Worm (Caenorhabditis elegans) whole organism, L4 larva: ENCODE measurements around the gene F40F8.4.

Experiments used
- F10B5.3 ChIP-seq: sonication (generic microtip); optimal IDR thresholded peaks from 2 replicates; lab custom pipeline; 2016; ENCODE audit warnings: mild to moderate bottlenecking, missing genetic modification characterization, missing compliant biosample characterization
- F49E8.2 ChIP-seq: sonication (generic microtip); optimal IDR thresholded peaks from 2 replicates; lab custom pipeline; 2016; ENCODE audit warnings: missing compliant biosample characterization, mild to moderate bottlenecking, missing genetic modification characterization, borderline replicate concordance
- R02D3.7 ChIP-seq: fragments of 150-350 bp; sonication (generic microtip); optimal IDR thresholded peaks from 3 replicates; lab custom pipeline; 2014; ENCODE audit warnings: missing biosample characterization, missing genetic modification characterization
- T20F7.1 ChIP-seq: fragments of 200-800 bp; sonication (Bioruptor generic); optimal IDR thresholded peaks from 2 replicates; lab custom pipeline; 2018; ENCODE audit warnings: mild to moderate bottlenecking, missing genetic modification characterization, missing compliant biosample characterization
- T26A8.4 ChIP-seq: fragments of 200-800 bp; sonication (Bioruptor generic); IDR thresholded peaks from 2 replicates; pipeline ENCODE4 v1.3.6; 2022; ENCODE audit warnings: missing genetic modification characterization, missing compliant biosample characterization
- Y48G9A.11 ChIP-seq: fragments of 200-800 bp; sonication (Bioruptor generic); IDR thresholded peaks from 2 replicates; pipeline ENCODE4 v1.3.6; 2022; ENCODE audit warnings: missing genetic modification reagents, missing genetic modification characterization, missing compliant biosample characterization
- aha-1 ChIP-seq: fragments of 150-350 bp; peaks from one replicate; lab custom pipeline; 2014; ENCODE audit warnings: missing biosample characterization, missing genetic modification characterization
- aly-2 ChIP-seq: sonication (generic microtip); optimal IDR thresholded peaks from 2 replicates; lab custom pipeline; 2018; ENCODE audit warnings: missing biosample characterization, missing genetic modification characterization
- ceh-32 ChIP-seq: sonication (generic microtip); optimal IDR thresholded peaks from 2 replicates; lab custom pipeline; 2016; ENCODE audit warnings: mild to moderate bottlenecking, missing genetic modification characterization, missing compliant biosample characterization; ENCODE audit not compliant: poor library complexity
- ceh-62 ChIP-seq: sonication (generic microtip); optimal IDR thresholded peaks from 2 replicates; lab custom pipeline; 2017; ENCODE audit warnings: missing biosample characterization, missing genetic modification characterization
- ceh-82 ChIP-seq: sonication (generic microtip); optimal IDR thresholded peaks from 2 replicates; lab custom pipeline; 2017; ENCODE audit warnings: missing biosample characterization, missing genetic modification characterization
- cey-2 ChIP-seq: sonication (generic microtip); optimal IDR thresholded peaks from 3 replicates; lab custom pipeline; 2017; ENCODE audit warnings: missing genetic modification characterization, mild to moderate bottlenecking, missing compliant biosample characterization, antibody characterized with exemption, borderline replicate concordance; ENCODE audit not compliant: insufficient read depth
- daf-16 ChIP-seq, 3 experiments: sonication (generic microtip); optimal IDR thresholded peaks; 2 replicates each; lab custom pipeline; 2016 to 2017; ENCODE audit warnings: missing genetic modification characterization in 3 of 3, missing genetic modification reagents in 3 of 3, mild to moderate bottlenecking in 2 of 3, missing compliant biosample characterization in 2 of 3, missing biosample characterization in 1 of 3, moderate library complexity in 1 of 3
- daf-19 ChIP-seq: fragments of 200-800 bp; sonication (Bioruptor generic); conservative IDR thresholded peaks from 2 replicates; pipeline ENCODE4 v1.3.6; 2022; ENCODE audit warnings: missing genetic modification characterization, missing compliant biosample characterization
- dmd-8 ChIP-seq: fragments of 200-800 bp; sonication (Bioruptor generic); IDR thresholded peaks from 2 replicates; pipeline ENCODE4 v1.3.6; 2022; ENCODE audit warnings: missing genetic modification characterization, missing compliant biosample characterization
- dmd-9 ChIP-seq: fragments of 200-800 bp; sonication (Bioruptor generic); IDR thresholded peaks from 2 replicates; pipeline ENCODE4 v1.3.6; 2022; ENCODE audit warnings: missing genetic modification reagents, missing genetic modification characterization, missing compliant biosample characterization
- dve-1 ChIP-seq: sonication (generic microtip); optimal IDR thresholded peaks from 2 replicates; lab custom pipeline; 2017; ENCODE audit warnings: antibody characterized with exemption, mild to moderate bottlenecking, missing genetic modification characterization, missing compliant biosample characterization; ENCODE audit not compliant: insufficient read depth
- fos-1 ChIP-seq: fragments of 150-350 bp; optimal IDR thresholded peaks from 2 replicates; lab custom pipeline; 2014; ENCODE audit warnings: missing biosample characterization, missing genetic modification characterization
- hif-1 ChIP-seq, 2 experiments: sonication (generic microtip); optimal IDR thresholded peaks; 2 replicates each; lab custom pipeline; 2016 to 2017; ENCODE audit warnings: missing compliant biosample characterization in 2 of 2, missing genetic modification characterization in 2 of 2, missing genetic modification reagents in 2 of 2, missing genotype in 2 of 2, mild to moderate bottlenecking in 1 of 2
- hlh-11 ChIP-seq: fragments of 200-800 bp; sonication (Bioruptor generic); optimal IDR thresholded peaks from 2 replicates; lab custom pipeline; 2018; ENCODE audit warnings: mild to moderate bottlenecking, missing genetic modification characterization, missing compliant biosample characterization
- hlh-30 ChIP-seq: sonication (generic microtip); optimal IDR thresholded peaks from 2 replicates; lab custom pipeline; 2017; ENCODE audit warnings: antibody characterized with exemption, mild to moderate bottlenecking, missing genetic modification characterization, missing compliant biosample characterization; ENCODE audit not compliant: insufficient read depth
- jun-1 ChIP-seq: fragments of 150-350 bp; optimal IDR thresholded peaks from 2 replicates; lab custom pipeline; 2014; ENCODE audit warnings: missing biosample characterization, missing genetic modification reagents, missing genetic modification characterization
- lin-1 ChIP-seq: fragments of 200-800 bp; sonication (Bioruptor generic); IDR thresholded peaks from 2 replicates; pipeline ENCODE4 v1.3.6; 2022; ENCODE audit warnings: missing genetic modification reagents, missing genetic modification characterization, missing compliant biosample characterization
- lin-13 ChIP-seq: fragments of 150-350 bp; optimal IDR thresholded peaks from 2 replicates; lab custom pipeline; 2014; ENCODE audit warnings: missing biosample characterization, missing genetic modification reagents, missing genetic modification characterization
- lin-15B ChIP-seq: fragments of 150-350 bp; sonication (generic microtip); optimal IDR thresholded peaks from 3 replicates; lab custom pipeline; 2014; ENCODE audit warnings: missing biosample characterization, missing genetic modification characterization
- lin-39 ChIP-seq: fragments of 150-350 bp; optimal IDR thresholded peaks from 2 replicates; lab custom pipeline; 2014; ENCODE audit warnings: missing biosample characterization, missing genetic modification reagents, missing genetic modification characterization
- madf-9 ChIP-seq: fragments of 200-800 bp; sonication (Bioruptor generic); conservative IDR thresholded peaks from 2 replicates; pipeline ENCODE4 v1.3.6; 2022; ENCODE audit warnings: missing genetic modification reagents, missing genetic modification characterization, missing compliant biosample characterization
- mep-1 ChIP-seq: fragments of 150-350 bp; sonication (generic microtip); optimal IDR thresholded peaks from 3 replicates; lab custom pipeline; 2014; ENCODE audit warnings: missing biosample characterization, missing genetic modification characterization
- mxl-3 ChIP-seq: fragments of 200-800 bp; sonication (Bioruptor generic); optimal IDR thresholded peaks from 2 replicates; lab custom pipeline; 2018; ENCODE audit warnings: mild to moderate bottlenecking, missing genetic modification characterization, missing compliant biosample characterization
- nhr-102 ChIP-seq: sonication (generic microtip); optimal IDR thresholded peaks from 2 replicates; lab custom pipeline; 2016; ENCODE audit warnings: mild to moderate bottlenecking, missing genetic modification characterization, moderate library complexity, missing compliant biosample characterization
- nhr-11 ChIP-seq: fragments of 150-350 bp; optimal IDR thresholded peaks from 2 replicates; lab custom pipeline; 2014; ENCODE audit warnings: missing biosample characterization, missing genetic modification characterization
- nhr-237 ChIP-seq: sonication (generic microtip); optimal IDR thresholded peaks from 2 replicates; lab custom pipeline; 2017; ENCODE audit warnings: missing biosample characterization, missing genetic modification characterization
- nhr-28 ChIP-seq: fragments of 150-350 bp; optimal IDR thresholded peaks from 2 replicates; lab custom pipeline; 2014; ENCODE audit warnings: missing biosample characterization, missing genetic modification characterization
- nhr-48 ChIP-seq: sonication (generic microtip); optimal IDR thresholded peaks from 2 replicates; lab custom pipeline; 2016; ENCODE audit warnings: mild to moderate bottlenecking, missing genetic modification characterization, missing compliant biosample characterization
- nhr-6 ChIP-seq: fragments of 150-350 bp; optimal IDR thresholded peaks from 2 replicates; lab custom pipeline; 2014; ENCODE audit warnings: missing biosample characterization, missing genetic modification characterization
- nhr-77 ChIP-seq: fragments of 150-350 bp; optimal IDR thresholded peaks from 2 replicates; lab custom pipeline; 2014; ENCODE audit warnings: missing biosample characterization, missing genetic modification characterization
- php-3 ChIP-seq: fragments of 200-800 bp; sonication (Bioruptor generic); IDR thresholded peaks from 2 replicates; pipeline ENCODE4 v1.3.6; 2022; ENCODE audit warnings: missing genetic modification reagents, missing genetic modification characterization, missing compliant biosample characterization
- saeg-2 ChIP-seq: fragments of 200-800 bp; sonication (Bioruptor generic); IDR thresholded peaks from 2 replicates; pipeline ENCODE4 v1.3.6; 2022; ENCODE audit warnings: missing genetic modification reagents, missing genetic modification characterization, missing compliant biosample characterization
- skn-1 ChIP-seq: fragments of 150-350 bp; optimal IDR thresholded peaks from 2 replicates; lab custom pipeline; 2014; ENCODE audit warnings: missing biosample characterization, missing genetic modification characterization
- spr-3 ChIP-seq: fragments of 200-800 bp; sonication (Bioruptor generic); optimal IDR thresholded peaks from 2 replicates; lab custom pipeline; 2018; ENCODE audit warnings: mild to moderate bottlenecking, missing genetic modification characterization, missing compliant biosample characterization
- tra-1 ChIP-seq: fragments of 200-800 bp; sonication (Bioruptor generic); IDR thresholded peaks from 2 replicates; pipeline ENCODE4 v1.3.6; 2022; ENCODE audit warnings: missing genetic modification reagents, missing genetic modification characterization, missing compliant biosample characterization
- unc-62 ChIP-seq, 3 experiments: fragments of 150-350 bp in 1 of 3; sonication (generic microtip); optimal IDR thresholded peaks in 2 of 3; peaks in 1 of 3; 1 replicate in 1 of 3; 2 replicates in 2 of 3; lab custom pipeline; 2014 to 2017; ENCODE audit warnings: missing biosample characterization in 3 of 3, missing genetic modification characterization in 3 of 3, missing genetic modification reagents in 3 of 3, missing genotype in 1 of 3
- zfp-2 ChIP-seq: sonication (generic microtip); optimal IDR thresholded peaks from 2 replicates; lab custom pipeline; 2016; ENCODE audit warnings: mild to moderate bottlenecking, missing genetic modification characterization, missing compliant biosample characterization

F40F8.4 gene

ce11 chrII:11140140-11140539 lies at the start of gene F40F8.4:
Gene F40F8.4, minus strand, starts transcription at chrII:11140240.
- TF ChIP-seq nhr-48 (tag; lab: Kevin White, UChicago) (no peak), lin-39 (tag; lab: Kevin White, UChicago) (no peak), hif-1 (tag; optimal IDR thresholded peaks at IDR 0.05; lab: Kevin White, UChicago) (no peak), ceh-82 (no peak)

DNA sequence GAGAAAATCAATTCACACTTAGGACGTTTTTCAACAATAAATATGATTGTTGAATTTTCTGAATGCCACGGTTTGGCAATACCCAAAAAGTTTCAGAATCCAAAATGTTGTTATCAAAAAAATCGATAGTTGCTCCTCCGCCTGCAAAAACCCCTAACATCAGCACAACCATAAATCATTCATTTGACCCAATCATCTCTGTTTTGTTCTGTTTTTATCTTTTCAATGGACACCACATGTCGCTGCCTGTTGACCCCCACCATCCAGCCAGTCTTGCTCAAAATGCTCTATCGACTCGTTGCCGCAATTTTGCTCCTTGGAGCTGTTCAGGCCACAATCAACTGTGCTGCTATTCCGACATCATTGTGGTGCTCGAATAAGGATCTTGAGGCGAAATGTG lies 48.0 kb upstream of the F40F8.4 start, which contains the start of gene F37H8.5:
Gene F37H8.5, plus strand, starts transcription at position 181 of the 400 bp plus-strand sequence.
- TF ChIP-seq unc-62 (GFP tag; optimal IDR thresholded peaks at IDR 0.05 in 1 of 2; lab: Kevin White, UChicago) (peak in 1 of 2 experiments; percentile 92), unc-62 (tag; optimal IDR thresholded peaks at IDR 0.05; lab: Kevin White, UChicago) (no peak), skn-1 (tag; lab: Kevin White, UChicago) (no peak), daf-16 (GFP tag; optimal IDR thresholded peaks at IDR 0.05; lab: Kevin White, UChicago) (peak in 1 of 2 experiments; percentile 28), daf-16 (tag; optimal IDR thresholded peaks at IDR 0.05; lab: Kevin White, UChicago) (no peak)

ce11 chrII:11185728-11186127 lies 45.7 kb upstream of the F40F8.4 start, which contains the start of gene sfxn-1.2:
Gene sfxn-1.2, plus strand, starts transcription at chrII:11186028.
- TF ChIP-seq aha-1 (peak; percentile 35), hif-1 (tag; optimal IDR thresholded peaks at IDR 0.05; lab: Kevin White, UChicago) (no peak), ceh-32 (no peak)
- TF ChIP-seq, all 104 proteins: peak for 1

DNA sequence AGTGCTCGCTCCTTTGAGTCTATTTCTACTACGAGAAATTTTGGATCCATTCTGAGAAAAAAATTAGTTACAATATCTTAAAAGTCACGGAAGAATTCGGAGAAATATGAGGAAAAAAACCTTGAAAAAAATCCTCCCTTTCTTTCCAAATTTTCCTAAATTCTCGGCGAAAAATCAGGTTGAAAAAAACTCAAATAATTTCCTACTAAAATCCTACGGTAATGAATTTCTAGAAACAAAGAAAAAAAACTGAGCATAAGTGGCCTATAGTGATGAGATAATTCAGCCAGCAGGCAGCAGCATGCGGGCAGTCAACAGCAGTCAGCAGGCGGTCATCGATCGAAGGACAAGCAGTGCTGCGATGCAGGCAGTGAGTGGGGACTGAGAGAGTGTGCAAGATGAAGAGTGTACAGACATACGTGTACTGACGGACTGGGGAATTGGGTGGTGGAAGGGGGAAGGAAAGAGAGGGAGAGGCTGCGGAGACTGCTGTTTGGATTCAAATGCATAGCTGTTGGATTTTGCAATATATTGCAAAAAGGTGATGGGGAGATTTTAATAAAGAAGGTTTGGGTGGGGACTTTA lies 44.8 kb upstream of the F40F8.4 start, which contains the start of gene lir-3:
Gene lir-3, minus strand, starts transcription at position 51 of the 585 bp plus-strand sequence.
- no peak for TF ChIP-seq nhr-28 (tag; lab: Kevin White, UChicago)
- no peak for TF ChIP-seq daf-19 (GFP tag; lab: Robert Waterston, UW)
- no peak for TF ChIP-seq zfp-2 (tag; lab: Kevin White, UChicago)
- no peak for TF ChIP-seq dmd-9 (GFP tag; lab: Robert Waterston, UW)
- TF ChIP-seq nhr-102 (tag; lab: Kevin White, UChicago): no peak
- no peak for TF ChIP-seq cey-2
- no peak for TF ChIP-seq nhr-237 (tag; lab: Kevin White, UChicago)
- no peak for TF ChIP-seq F49E8.2 (tag; lab: Kevin White, UChicago)
- no peak for TF ChIP-seq dve-1 (tag; lab: Kevin White, UChicago)
- TF ChIP-seq T20F7.1 (GFP tag; lab: Kevin White, UChicago): no peak
- no peak for TF ChIP-seq madf-9 (GFP tag; lab: Robert Waterston, UW)
- no peak for TF ChIP-seq mep-1
- no peak for TF ChIP-seq dmd-8
- TF ChIP-seq ceh-32: no peak
- TF ChIP-seq F10B5.3 (tag; lab: Kevin White, UChicago): no peak
- TF ChIP-seq tra-1 (GFP tag; lab: Robert Waterston, UW): no peak
- no peak for TF ChIP-seq nhr-77 (tag; lab: Kevin White, UChicago)
- no peak for TF ChIP-seq lin-39 (tag; lab: Kevin White, UChicago)
- TF ChIP-seq aly-2 (tag; lab: Kevin White, UChicago): no peak
- peak; percentile 58 for TF ChIP-seq hlh-11
- no peak for TF ChIP-seq spr-3
- no peak for TF ChIP-seq lin-1
- TF ChIP-seq ceh-62: no peak
- no peak for TF ChIP-seq R02D3.7 (tag; lab: Kevin White, UChicago)
- no peak for TF ChIP-seq nhr-6 (tag; lab: Kevin White, UChicago)
- no peak for TF ChIP-seq jun-1 (tag; lab: Kevin White, UChicago)
- TF ChIP-seq php-3 (GFP tag; lab: Robert Waterston, UW): no peak
- TF ChIP-seq T26A8.4 (GFP tag; lab: Robert Waterston, UW): no peak
- no peak for TF ChIP-seq saeg-2 (GFP tag; lab: Robert Waterston, UW)
- TF ChIP-seq aha-1: peak; percentile 74
- peak; percentile 55 for TF ChIP-seq hlh-30 (tag; lab: Kevin White, UChicago)
- no peak for TF ChIP-seq fos-1 (tag; lab: Kevin White, UChicago)
- TF ChIP-seq nhr-11 (tag; lab: Kevin White, UChicago): no peak
- TF ChIP-seq mxl-3: peak; percentile 51
- no peak for TF ChIP-seq Y48G9A.11 (GFP tag; lab: Robert Waterston, UW)
- no peak for TF ChIP-seq lin-15B (tag; lab: Kevin White, UChicago)
- no peak for TF ChIP-seq lin-13 (GFP tag; lab: Kevin White, UChicago)
